Worm (Caenorhabditis elegans) whole organism, early embryonic: ENCODE data around the gene csp-1.

Experiments
- B0310.2 ChIP-seq: sonication (generic microtip); optimal IDR thresholded peaks from 2 replicates; lab custom pipeline; 2016; ENCODE audit warnings: mild to moderate bottlenecking, missing genetic modification characterization, missing compliant biosample characterization
- F13C5.2 ChIP-seq: sonication (generic microtip); optimal IDR thresholded peaks from 2 replicates; lab custom pipeline; 2017; ENCODE audit warnings: mild to moderate bottlenecking, missing genetic modification characterization, inconsistent platforms, missing compliant biosample characterization
- aly-1 ChIP-seq: sonication (generic microtip); optimal IDR thresholded peaks from 2 replicates; lab custom pipeline; 2016; ENCODE audit warnings: missing genetic modification characterization, missing compliant biosample characterization
- ama-1 ChIP-seq: fragments of 150-350 bp; optimal IDR thresholded peaks from 2 replicates; lab custom pipeline; 2014
- ceh-13 ChIP-seq: fragments of 200-800 bp; sonication (Bioruptor generic); optimal IDR thresholded peaks from 2 replicates; lab custom pipeline; 2018; ENCODE audit warnings: mild to moderate bottlenecking, missing genetic modification characterization, missing compliant biosample characterization
- ceh-36 ChIP-seq: sonication (generic microtip); optimal IDR thresholded peaks from 2 replicates; lab custom pipeline; 2016; ENCODE audit warnings: missing genetic modification characterization, inconsistent platforms, missing compliant biosample characterization
- ets-7 ChIP-seq: sonication (generic microtip); optimal IDR thresholded peaks from 2 replicates; lab custom pipeline; 2016; ENCODE audit warnings: missing genotype, missing genetic modification characterization, missing compliant biosample characterization
- flt-1 ChIP-seq: fragments of 200-800 bp; sonication (Bioruptor generic); IDR thresholded peaks from 2 replicates; pipeline ENCODE4 v1.3.6; 2022; ENCODE audit warnings: missing genetic modification characterization, missing compliant biosample characterization
- hmbx-1 ChIP-seq: sonication (generic microtip); optimal IDR thresholded peaks from 2 replicates; lab custom pipeline; 2016; ENCODE audit warnings: mild to moderate bottlenecking, missing genetic modification characterization, missing compliant biosample characterization
- hmg-4 ChIP-seq: fragments of 200-800 bp; sonication (Bioruptor generic); optimal IDR thresholded peaks from 2 replicates; lab custom pipeline; 2018; ENCODE audit warnings: mild to moderate bottlenecking, missing genetic modification characterization, missing compliant biosample characterization
- hnd-1 ChIP-seq: sonication (generic microtip); optimal IDR thresholded peaks from 2 replicates; lab custom pipeline; 2016; ENCODE audit warnings: missing genetic modification characterization, missing compliant biosample characterization
- pes-1 ChIP-seq: fragments of 200-800 bp; sonication (Bioruptor generic); IDR thresholded peaks from 2 replicates; pipeline ENCODE4 v1.3.6; 2022; ENCODE audit warnings: missing genetic modification reagents, missing genetic modification characterization, missing compliant biosample characterization
- scrt-1 ChIP-seq: fragments of 200-800 bp; sonication (Bioruptor generic); IDR thresholded peaks from 2 replicates; pipeline ENCODE4 v1.3.6; 2022; ENCODE audit warnings: missing genetic modification characterization, missing compliant biosample characterization
- sea-1 ChIP-seq: fragments of 200-800 bp; sonication (Bioruptor generic); conservative IDR thresholded peaks from 2 replicates; pipeline ENCODE4 v1.3.6; 2022; ENCODE audit warnings: missing genetic modification characterization, missing compliant biosample characterization
- tbx-11 ChIP-seq: fragments of 200-800 bp; sonication (Bioruptor generic); IDR thresholded peaks from 2 replicates; pipeline ENCODE4 v1.3.6; 2022; ENCODE audit warnings: missing genetic modification characterization, missing compliant biosample characterization
- tbx-37 ChIP-seq: fragments of 200-800 bp; sonication (Bioruptor generic); conservative IDR thresholded peaks from 2 replicates; pipeline ENCODE4 v1.3.6; 2022; ENCODE audit warnings: missing genetic modification reagents, missing genetic modification characterization, missing compliant biosample characterization
- tra-4 ChIP-seq: sonication (generic microtip); optimal IDR thresholded peaks from 2 replicates; lab custom pipeline; 2017; ENCODE audit warnings: missing genetic modification characterization, missing compliant biosample characterization

Gene csp-1

DNA sequence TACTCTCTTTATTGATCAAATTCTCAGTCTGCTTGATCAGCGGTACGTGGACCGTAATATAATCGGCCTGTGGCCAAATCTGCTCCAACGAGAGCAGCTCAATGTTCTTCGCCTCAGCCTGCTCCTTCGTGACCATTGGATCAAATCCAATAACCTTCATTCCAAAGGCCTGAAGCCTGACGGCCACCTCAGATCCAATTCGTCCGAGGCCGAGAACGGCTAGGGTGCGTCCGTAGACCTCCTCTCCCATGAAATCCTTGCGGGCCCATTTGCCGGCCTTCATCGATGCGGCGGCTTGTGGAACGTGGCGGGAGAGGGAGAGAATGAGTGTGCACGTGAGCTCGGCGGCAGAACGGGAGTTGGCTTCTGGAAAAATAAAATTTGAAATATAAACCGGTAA, 36.5 kb downstream of the csp-1 start:
- TF ChIP-seq ceh-36: no peak
- peak; percentile 23 for TF ChIP-seq aly-1 (tag; lab: Kevin White, UChicago)
- TF ChIP-seq tra-4: no peak
- no peak for TF ChIP-seq ama-1 (lab: Kevin White, UChicago)
- TF ChIP-seq F13C5.2 (tag; lab: Kevin White, UChicago): no peak

DNA sequence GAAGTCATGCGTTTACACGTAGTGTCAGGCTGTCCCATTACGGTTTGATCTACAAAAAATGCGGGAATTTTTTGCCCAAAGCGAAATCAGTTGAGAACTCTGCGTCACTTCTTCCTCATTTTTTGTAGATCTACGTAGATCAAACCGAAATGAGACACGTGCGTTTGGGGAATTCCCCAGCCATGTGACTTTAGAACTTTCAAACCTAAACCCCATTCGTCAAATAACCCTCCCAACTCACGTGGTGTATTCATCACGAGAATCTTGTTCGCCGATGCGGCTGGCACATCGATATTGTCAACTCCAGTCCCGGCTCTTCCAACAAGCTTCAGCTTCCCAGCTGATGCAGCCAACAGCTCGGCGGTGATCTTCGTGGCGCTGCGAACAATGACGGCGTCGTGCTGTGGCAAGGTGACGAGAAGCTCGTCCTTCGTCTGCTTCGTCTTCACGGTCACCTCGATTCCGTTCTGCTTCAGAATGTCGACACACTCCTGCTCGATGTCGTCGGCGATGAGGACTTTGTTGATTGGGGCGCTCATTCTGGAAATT, 37.0 kb downstream of the csp-1 start, which contains the start of gene phdh-1:
phdh-1 (minus strand) TSS at position 540 of the 549 bp plus-strand sequence.
- TF ChIP-seq flt-1 (GFP tag; lab: Robert Waterston, UW) (no peak), scrt-1 (GFP tag; lab: Robert Waterston, UW) (no peak), B0310.2 (tag; lab: Kevin White, UChicago) (no peak), ceh-36 (no peak), ets-7 (tag; lab: Kevin White, UChicago) (no peak), F13C5.2 (tag; lab: Kevin White, UChicago) (no peak), tbx-11 (no peak), hmbx-1 (no peak), ama-1 (lab: Kevin White, UChicago) (no peak), hmg-4 (no peak), hnd-1 (tag; lab: Kevin White, UChicago) (no peak), aly-1 (tag; lab: Kevin White, UChicago) (no peak), pes-1 (GFP tag; lab: Robert Waterston, UW) (no peak), tbx-37 (no peak), tra-4 (no peak), sea-1 (no peak), ceh-13 (GFP tag; lab: Kevin White, UChicago) (no peak)

- no peak for TF ChIP-seq F13C5.2 (tag; lab: Kevin White, UChicago)
- TF ChIP-seq ets-7 (tag; lab: Kevin White, UChicago): no peak
- TF ChIP-seq hnd-1 (tag; lab: Kevin White, UChicago): no peak
- TF ChIP-seq scrt-1 (GFP tag; lab: Robert Waterston, UW): no peak
- no peak for TF ChIP-seq aly-1 (tag; lab: Kevin White, UChicago)
- no peak for TF ChIP-seq ceh-13 (GFP tag; lab: Kevin White, UChicago)
- TF ChIP-seq tbx-11: no peak
- TF ChIP-seq ama-1 (lab: Kevin White, UChicago): no peak
- no peak for TF ChIP-seq hmg-4
- TF ChIP-seq tbx-37: no peak
- no peak for TF ChIP-seq flt-1 (GFP tag; lab: Robert Waterston, UW)
- no peak for TF ChIP-seq hmbx-1
- TF ChIP-seq sea-1: no peak
- no peak for TF ChIP-seq tra-4
- no peak for TF ChIP-seq pes-1 (GFP tag; lab: Robert Waterston, UW)
These were observed 37.6 kb downstream of the csp-1 start for ce11 chrII:13638576-13638975.

ce11 chrII:13640210-13640609, 39.2 kb downstream of the csp-1 start:
- TF ChIP-seq ceh-13 (GFP tag; lab: Kevin White, UChicago) (no peak), pes-1 (GFP tag; lab: Robert Waterston, UW) (no peak), tbx-11 (no peak), tbx-37 (no peak), B0310.2 (tag; lab: Kevin White, UChicago) (no peak)

ce11 chrII:13641311-13641710, 40.3 kb downstream of the csp-1 start, which contains the start of gene fbxa-167:
Gene fbxa-167 (plus strand): TSS chrII:13641489.
- TF ChIP-seq scrt-1 (GFP tag; lab: Robert Waterston, UW) (no peak), ceh-13 (GFP tag; lab: Kevin White, UChicago) (no peak), pes-1 (GFP tag; lab: Robert Waterston, UW) (no peak), ama-1 (lab: Kevin White, UChicago) (no peak), hnd-1 (tag; lab: Kevin White, UChicago) (no peak), aly-1 (tag; lab: Kevin White, UChicago) (no peak), F13C5.2 (tag; lab: Kevin White, UChicago) (no peak), hmbx-1 (no peak), ceh-36 (no peak), ets-7 (tag; lab: Kevin White, UChicago) (no peak), flt-1 (GFP tag; lab: Robert Waterston, UW) (no peak)

ce11 chrII:13648230-13648629, 47.2 kb downstream of the csp-1 start, which contains the start of gene fbxa-169:
Gene fbxa-169 (plus strand): TSS chrII:13648530.
- TF ChIP-seq B0310.2 (tag; lab: Kevin White, UChicago) (no peak), aly-1 (tag; lab: Kevin White, UChicago) (no peak), tbx-37 (no peak)
